Worm (Caenorhabditis elegans): ENCODE results near the gene F22F7.4.

DNA sequence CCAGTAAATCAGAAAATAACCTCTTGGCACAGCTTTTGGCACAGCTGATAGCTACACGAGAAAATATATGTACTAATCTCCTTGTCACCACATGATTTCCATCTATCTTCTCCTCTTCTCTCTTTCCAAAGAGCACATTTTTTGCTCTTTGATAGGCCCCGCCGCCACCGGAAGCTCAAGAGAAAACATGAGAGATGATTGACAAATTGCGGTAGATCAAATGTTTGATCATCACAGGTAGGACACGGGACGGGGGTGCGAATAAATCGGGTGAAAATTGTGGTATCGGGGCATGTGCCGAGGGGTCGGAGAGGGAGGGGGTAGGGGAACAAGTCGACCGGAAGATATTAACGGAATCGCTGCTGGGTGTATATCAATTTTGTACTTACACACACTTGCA, 29.8 kb downstream of the F22F7.4 start:
- TF ChIP-seq ama-1 (optimal IDR thresholded peaks at IDR 0.05) (no peak), ceh-36 (tag; optimal IDR thresholded peaks at IDR 0.05) (no peak)

All from whole organism, early embryonic.